Worm (Caenorhabditis elegans): ENCODE data around the gene F26A1.1.

DNA sequence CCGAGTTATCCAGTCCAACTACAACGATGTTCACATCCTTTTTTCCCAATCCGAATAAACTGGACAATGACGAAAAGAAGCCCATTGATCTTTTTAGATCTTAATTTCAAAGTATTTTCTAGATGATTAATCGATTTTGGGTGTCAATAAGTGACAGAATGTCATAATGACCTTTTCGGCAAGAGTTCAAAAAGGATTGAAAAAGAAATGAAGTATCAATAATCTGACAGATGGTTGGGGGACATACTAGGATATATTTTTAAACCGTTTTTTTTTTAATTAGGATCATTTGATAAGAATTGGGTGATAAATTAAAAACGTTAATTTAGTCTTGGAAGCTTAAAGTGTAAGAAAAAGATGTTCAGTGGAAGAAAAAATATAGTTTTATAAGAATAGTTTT is 35.6 kb upstream of the F26A1.1 start, which contains the start of gene arl-6:
- TF ChIP-seq tbx-2 (tag; optimal IDR thresholded peaks at IDR 0.05) (no peak), sea-2 (GFP tag; optimal IDR thresholded peaks at IDR 0.05) (no peak), ZK546.5 (tag; optimal IDR thresholded peaks at IDR 0.05) (no peak), lsy-12 (tag; optimal IDR thresholded peaks at IDR 0.05) (no peak), lin-15B (tag; optimal IDR thresholded peaks at IDR 0.05) (no peak), daf-12 (tag; optimal IDR thresholded peaks at IDR 0.05) (no peak), unc-62 (GFP tag; optimal IDR thresholded peaks at IDR 0.05) (no peak), nfya-1 (tag; optimal IDR thresholded peaks at IDR 0.05; ENCODE audit: insufficient read depth) (no peak), ztf-11 (tag; optimal IDR thresholded peaks at IDR 0.05) (no peak)
